Worm (Caenorhabditis elegans) whole organism, L4/young adult: ENCODE measurements around the gene cut-2.

Experiments
- dao-5 ChIP-seq: sonication (generic microtip); optimal IDR thresholded peaks from 2 replicates; lab custom pipeline; 2016; ENCODE audit warnings: missing genotype, missing genetic modification characterization, moderate library complexity, missing compliant biosample characterization
- him-1 ChIP-seq: sonication (generic microtip); optimal IDR thresholded peaks from 2 replicates; lab custom pipeline; 2016; ENCODE audit warnings: missing genotype, missing genetic modification reagents, missing genetic modification characterization, missing compliant biosample characterization

ce11 chrV:13374532-13374931 lies 40.2 kb upstream of the cut-2 start:
- no peak for TF ChIP-seq him-1
- no peak for TF ChIP-seq dao-5 (tag; lab: Kevin White, UChicago)
